Worm (Caenorhabditis elegans) whole organism, mixed stage, embryonic: ENCODE measurements around the gene T25F10.1.

Source experiments
- blmp-1 ChIP-seq: fragments of 150-350 bp; optimal IDR thresholded peaks from 2 replicates; lab custom pipeline; 2014; ENCODE audit warnings: missing biosample characterization, missing genetic modification characterization
- elt-3 ChIP-seq: fragments of 150-350 bp; optimal IDR thresholded peaks from 2 replicates; lab custom pipeline; 2014; ENCODE audit warnings: missing biosample characterization, missing genetic modification characterization
- lin-13 ChIP-seq: fragments of 150-350 bp; optimal IDR thresholded peaks from 2 replicates; lab custom pipeline; 2014; ENCODE audit warnings: missing biosample characterization, missing genetic modification characterization
- nhr-12 ChIP-seq: fragments of 150-350 bp; optimal IDR thresholded peaks from 2 replicates; lab custom pipeline; 2014; ENCODE audit warnings: missing biosample characterization, missing genetic modification characterization
- nhr-28 ChIP-seq: fragments of 150-350 bp; optimal IDR thresholded peaks from 2 replicates; lab custom pipeline; 2014; ENCODE audit warnings: missing biosample characterization, missing genetic modification characterization
- pha-4 ChIP-seq: fragments of 150-350 bp; optimal IDR thresholded peaks from 2 replicates; lab custom pipeline; 2018; ENCODE audit warnings: missing biosample characterization, missing genetic modification reagents, missing genetic modification characterization
- snpc-4 ChIP-seq: fragments of 150-350 bp; optimal IDR thresholded peaks from 2 replicates; lab custom pipeline; 2014; ENCODE audit warnings: missing biosample characterization, missing genetic modification characterization
- sptf-1 ChIP-seq: sonication (generic microtip); optimal IDR thresholded peaks from 2 replicates; lab custom pipeline; 2017; ENCODE audit warnings: mild to moderate bottlenecking, missing genetic modification characterization, moderate library complexity, missing compliant biosample characterization
- unc-120 ChIP-seq: sonication (generic microtip); optimal IDR thresholded peaks from 2 replicates; lab custom pipeline; 2017; ENCODE audit warnings: missing genetic modification characterization, missing compliant biosample characterization; ENCODE audit not compliant: poor library complexity, severe bottlenecking
- unc-39 ChIP-seq: fragments of 150-350 bp; optimal IDR thresholded peaks from 2 replicates; lab custom pipeline; 2014; ENCODE audit warnings: missing biosample characterization, missing genetic modification characterization
- unc-62 ChIP-seq: fragments of 150-350 bp; optimal IDR thresholded peaks from 2 replicates; lab custom pipeline; 2014; ENCODE audit warnings: missing biosample characterization, missing genetic modification reagents, missing genetic modification characterization

- no peak for TF ChIP-seq pha-4
- no peak for TF ChIP-seq sptf-1 (tag; lab: Kevin White, UChicago)
- peak; percentile 9 for TF ChIP-seq unc-62 (GFP tag; lab: Kevin White, UChicago)
- no peak for TF ChIP-seq elt-3 (tag; lab: Kevin White, UChicago)
- no peak for TF ChIP-seq nhr-28 (tag; lab: Kevin White, UChicago)
- no peak for TF ChIP-seq nhr-12 (tag; lab: Kevin White, UChicago)
- TF ChIP-seq unc-39 = no peak
- no peak for TF ChIP-seq blmp-1 (tag; lab: Kevin White, UChicago)
- no peak for TF ChIP-seq snpc-4 (tag; lab: Kevin White, UChicago)
- TF ChIP-seq unc-120 (tag; lab: Kevin White, UChicago) = peak; percentile 90
- no peak for TF ChIP-seq lin-13
These were observed at the start of gene T25F10.1, which contains the start of gene clik-1 for ce11 chrV:6768452-6768929.
